Worm (Caenorhabditis elegans) whole organism, L4/young adult: Measurements from ENCODE around the gene srt-27.

Source experiments
- W03F9.2 ChIP-seq: fragments of 150-350 bp; optimal IDR thresholded peaks from 2 replicates; lab custom pipeline; 2014; ENCODE audit warnings: missing biosample characterization, missing genetic modification characterization
- dao-5 ChIP-seq: sonication (generic microtip); optimal IDR thresholded peaks from 2 replicates; lab custom pipeline; 2016; ENCODE audit warnings: missing genotype, missing genetic modification characterization, moderate library complexity, missing compliant biosample characterization
- him-1 ChIP-seq: sonication (generic microtip); optimal IDR thresholded peaks from 2 replicates; lab custom pipeline; 2016; ENCODE audit warnings: missing genotype, missing genetic modification reagents, missing genetic modification characterization, missing compliant biosample characterization

srt-27 gene

DNA sequence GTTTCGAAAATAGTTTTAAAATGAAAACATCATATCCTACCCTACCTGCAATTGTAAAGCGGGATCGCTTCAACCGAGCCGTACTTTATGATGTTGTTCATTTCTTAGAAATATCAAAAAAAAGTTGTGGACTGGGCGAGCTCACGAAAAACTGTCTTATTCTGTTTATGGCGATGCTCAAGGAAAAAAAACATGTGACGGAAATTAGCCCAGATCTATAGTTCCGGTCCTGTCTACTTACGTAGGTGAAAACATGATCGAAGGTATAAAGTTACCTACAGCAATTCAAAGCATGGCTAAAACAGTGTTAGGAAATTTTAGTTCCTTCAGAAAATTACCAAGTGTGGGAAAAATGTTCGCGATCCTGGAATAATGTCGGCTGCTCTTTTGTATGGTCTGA is at the start of gene srt-27:
Gene srt-27 (minus strand): TSS at position 101 of the 400 bp plus-strand sequence.
- TF ChIP-seq dao-5 (tag; lab: Kevin White, UChicago) (no peak), W03F9.2 (tag; lab: Kevin White, UChicago) (no peak), him-1 (tag; lab: Kevin White, UChicago) (no peak)

DNA sequence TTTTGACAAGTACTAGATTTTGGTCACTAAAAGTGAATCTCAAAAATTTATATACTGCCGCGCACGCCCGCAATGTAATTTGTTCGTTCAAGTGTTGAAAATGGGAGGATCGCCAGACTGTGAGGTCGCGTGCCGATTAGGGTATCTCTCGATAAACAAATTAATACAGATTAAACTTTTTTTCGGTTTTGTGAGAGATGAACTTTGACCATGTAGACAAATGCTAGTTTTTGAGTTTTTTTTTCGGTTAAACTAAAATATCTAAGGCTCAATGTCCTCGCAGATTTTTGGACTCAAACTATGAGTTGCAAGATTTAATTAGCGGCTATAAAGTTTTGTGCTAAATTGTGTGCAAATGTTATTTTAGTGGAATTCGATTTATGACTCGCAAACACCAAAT is 49.1 kb upstream of the srt-27 start, which contains the start of gene dhs-15:
Gene dhs-15 (minus strand): TSS at position 101 of the 400 bp plus-strand sequence.
- TF ChIP-seq dao-5 (tag; lab: Kevin White, UChicago), result no peak
- TF ChIP-seq him-1 (tag; lab: Kevin White, UChicago), result no peak
- TF ChIP-seq W03F9.2 (tag; lab: Kevin White, UChicago), result no peak

DNA sequence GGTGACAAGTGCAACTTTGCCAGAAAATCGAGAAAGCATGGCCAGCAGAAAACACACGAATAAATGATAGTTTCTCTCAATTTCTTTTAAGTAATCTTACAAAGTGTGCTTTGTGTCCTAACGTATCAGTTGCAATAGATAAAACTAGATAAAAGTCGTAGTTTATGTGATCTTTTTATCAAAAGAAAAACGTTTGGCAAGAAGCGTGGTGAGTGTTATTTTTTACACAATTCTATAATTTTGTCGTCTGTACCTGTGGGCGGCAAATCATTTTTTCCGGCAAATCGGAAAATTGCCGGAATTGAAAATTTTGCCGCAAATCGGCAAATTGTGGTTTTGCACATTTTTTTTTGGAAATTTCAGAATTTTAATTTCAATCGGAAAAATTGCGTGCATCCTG is 46.8 kb upstream of the srt-27 start, which contains the start of gene R05D8.9:
Gene R05D8.9 (minus strand): TSS at position 101 of the 400 bp plus-strand sequence.
- TF ChIP-seq W03F9.2 (tag; lab: Kevin White, UChicago) (no peak), dao-5 (tag; lab: Kevin White, UChicago) (no peak), him-1 (tag; lab: Kevin White, UChicago) (no peak)

DNA sequence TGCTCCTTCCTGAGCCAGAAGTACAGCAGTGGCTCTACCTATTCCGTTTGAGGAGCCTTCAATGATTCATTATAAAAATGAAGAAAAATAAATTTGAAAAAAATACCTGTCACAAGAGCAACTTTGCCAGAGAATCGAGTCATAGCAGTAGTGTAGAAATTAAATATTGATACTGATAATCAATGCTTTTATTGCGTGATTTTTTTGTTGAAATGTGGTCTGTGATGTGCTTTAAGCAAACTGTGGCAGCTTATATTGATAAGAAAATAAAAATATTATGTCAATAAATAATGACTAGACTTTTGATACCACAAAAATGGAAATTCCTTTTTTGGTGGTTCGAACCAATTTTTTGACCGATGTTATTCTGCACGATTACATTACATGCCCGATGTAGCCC is 44.4 kb upstream of the srt-27 start, which contains the start of gene dhs-14:
Gene dhs-14 (minus strand): TSS at position 149 of the 400 bp plus-strand sequence.
- TF ChIP-seq W03F9.2 (tag; lab: Kevin White, UChicago) (no peak), him-1 (tag; lab: Kevin White, UChicago) (no peak), dao-5 (tag; lab: Kevin White, UChicago) (no peak)

DNA sequence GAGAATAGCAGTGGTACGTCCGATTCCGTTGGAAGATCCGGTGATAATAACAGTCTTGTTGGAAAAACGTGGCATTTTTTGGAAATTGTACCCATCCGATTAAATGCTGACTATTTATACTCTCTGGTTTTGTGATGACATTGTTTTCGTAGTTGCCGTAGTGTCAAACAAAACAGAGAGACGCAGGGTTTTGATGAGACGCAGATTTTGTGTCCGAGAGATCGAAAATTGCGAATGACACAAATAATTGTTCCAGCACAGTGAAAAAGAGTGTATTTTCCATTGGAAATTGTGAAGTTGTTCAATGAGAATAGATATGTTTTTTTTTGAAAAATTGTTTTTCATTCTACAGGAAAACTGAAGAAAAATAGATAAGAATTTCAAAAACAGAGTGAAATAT is 42.4 kb upstream of the srt-27 start, which contains the start of gene R05D8.7:
Gene R05D8.7 (minus strand): TSS at position 104 of the 400 bp plus-strand sequence.
- TF ChIP-seq dao-5 (tag; lab: Kevin White, UChicago), result no peak
- no peak for TF ChIP-seq W03F9.2 (tag; lab: Kevin White, UChicago)
- no peak for TF ChIP-seq him-1 (tag; lab: Kevin White, UChicago)

DNA sequence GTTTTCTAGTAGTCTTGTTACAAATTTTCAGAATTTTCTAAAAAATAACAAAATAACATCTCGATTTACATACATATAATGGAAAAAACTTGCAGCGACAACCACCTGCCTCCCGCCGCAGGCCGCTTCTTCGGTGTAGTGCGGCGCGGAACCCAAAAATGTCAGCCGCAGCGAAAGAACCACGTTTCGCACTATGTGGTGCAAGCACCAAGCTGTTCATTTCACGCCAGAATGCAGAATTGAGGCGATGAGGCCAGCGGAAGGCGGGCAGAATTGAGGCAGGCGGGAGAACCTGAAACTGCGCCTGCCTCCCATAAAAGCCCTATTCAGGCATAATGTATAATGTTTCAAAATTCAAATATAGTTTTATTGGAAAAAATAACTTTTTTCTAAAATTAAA is 40.8 kb upstream of the srt-27 start:
- TF ChIP-seq him-1 (tag; lab: Kevin White, UChicago) (no peak), W03F9.2 (tag; lab: Kevin White, UChicago) (no peak), dao-5 (tag; lab: Kevin White, UChicago) (no peak)

DNA sequence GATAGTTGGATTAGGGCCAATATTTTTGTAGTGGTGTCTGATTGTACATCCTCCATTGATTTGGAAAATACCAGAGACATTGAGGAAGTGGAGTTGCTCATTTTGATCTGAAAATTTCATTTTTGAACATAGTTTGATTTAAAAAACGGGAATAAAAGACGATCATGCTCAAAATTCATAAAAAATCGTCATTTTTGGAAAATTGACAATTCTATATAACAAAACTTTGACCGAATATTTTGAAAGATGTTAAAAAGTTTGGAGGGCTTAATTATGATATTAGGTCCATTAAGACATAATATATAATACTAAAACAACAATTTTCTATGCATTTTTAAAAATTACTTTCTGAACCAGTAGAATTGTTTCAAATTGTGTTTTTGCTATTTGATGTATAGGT is 38.8 kb upstream of the srt-27 start, which contains the start of gene srg-58:
Gene srg-58 (minus strand): TSS at position 101 of the 400 bp plus-strand sequence.
- no peak for TF ChIP-seq W03F9.2 (tag; lab: Kevin White, UChicago)
- no peak for TF ChIP-seq him-1 (tag; lab: Kevin White, UChicago)
- no peak for TF ChIP-seq dao-5 (tag; lab: Kevin White, UChicago)

DNA sequence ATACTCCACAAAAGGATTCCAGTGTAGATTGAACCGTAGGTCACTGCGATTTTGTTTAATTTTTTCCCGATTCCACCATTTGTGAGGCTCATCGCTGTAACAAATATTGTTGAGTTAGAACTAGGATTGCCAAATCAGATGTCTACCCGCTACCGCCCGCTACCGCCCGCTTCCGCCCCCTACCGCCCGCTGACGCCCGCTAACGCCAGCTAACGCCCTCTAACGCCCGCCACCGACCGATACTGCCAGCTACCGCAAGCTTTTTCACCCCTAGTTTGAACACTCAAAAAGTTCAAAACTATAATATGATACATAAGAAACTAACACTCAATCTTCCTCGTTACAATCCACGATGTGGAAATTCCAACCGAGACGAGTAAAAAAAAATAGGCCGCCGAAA is 37.8 kb upstream of the srt-27 start:
- no peak for TF ChIP-seq dao-5 (tag; lab: Kevin White, UChicago)
- no peak for TF ChIP-seq W03F9.2 (tag; lab: Kevin White, UChicago)

DNA sequence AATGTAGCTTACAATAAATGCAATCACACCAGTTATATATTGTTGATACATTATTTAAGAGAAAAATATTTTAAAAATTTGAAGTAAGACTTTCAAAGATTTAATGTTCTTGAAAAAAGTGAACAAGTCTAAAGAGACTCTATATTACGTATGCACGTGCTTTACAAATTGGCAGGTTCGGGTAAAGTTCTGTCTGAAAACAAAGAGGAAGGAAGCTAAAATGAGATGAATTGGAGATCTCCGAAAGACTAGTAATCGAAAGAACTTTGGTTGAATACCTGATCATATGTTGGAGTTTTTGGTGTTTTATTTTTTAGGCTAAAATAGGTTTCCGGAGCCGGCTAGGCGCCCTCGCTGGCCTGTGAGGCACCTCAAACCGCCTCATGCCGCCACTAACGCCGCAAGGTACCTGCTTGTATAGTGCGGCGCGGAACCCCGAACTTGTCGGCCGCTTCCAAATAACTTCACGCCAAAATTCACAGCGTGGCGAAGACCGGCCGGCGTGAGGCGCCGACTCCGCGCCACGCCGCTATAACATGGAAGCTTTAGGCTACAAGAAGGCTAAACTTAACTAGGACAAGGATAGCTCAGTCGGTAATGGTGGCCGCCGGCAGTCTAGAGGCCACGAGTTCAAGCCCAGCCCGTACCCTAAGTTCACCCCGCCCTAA is 36.7 kb upstream of the srt-27 start, which contains the start of gene srx-28:
Gene srx-28 (minus strand): TSS at position 51 of the 668 bp plus-strand sequence.
- TF ChIP-seq him-1 (tag; lab: Kevin White, UChicago) (no peak), W03F9.2 (tag; lab: Kevin White, UChicago) (no peak), dao-5 (tag; lab: Kevin White, UChicago) (no peak)

DNA sequence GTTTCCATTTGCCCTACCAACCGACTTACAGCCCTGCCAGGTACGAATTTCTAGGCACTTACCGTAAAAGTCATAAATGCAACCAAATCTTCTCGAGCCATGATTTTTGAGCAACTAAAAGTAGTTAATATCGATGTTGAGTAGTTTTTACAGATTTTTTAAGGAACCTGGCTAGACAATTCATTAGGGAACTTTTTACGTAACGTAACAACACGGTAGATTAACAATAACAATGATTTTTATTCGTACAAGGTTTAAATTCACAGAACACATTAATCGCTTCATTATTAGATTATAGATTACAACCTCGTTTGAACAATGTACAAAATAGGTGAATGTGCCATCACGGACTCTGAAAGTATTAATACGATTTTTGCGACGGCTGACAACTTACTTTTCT is 32.3 kb upstream of the srt-27 start, which contains the start of gene srx-26:
Gene srx-26 (minus strand): TSS at position 101 of the 400 bp plus-strand sequence.
- no peak for TF ChIP-seq dao-5 (tag; lab: Kevin White, UChicago)
- no peak for TF ChIP-seq W03F9.2 (tag; lab: Kevin White, UChicago)
- TF ChIP-seq him-1 (tag; lab: Kevin White, UChicago), result no peak

DNA sequence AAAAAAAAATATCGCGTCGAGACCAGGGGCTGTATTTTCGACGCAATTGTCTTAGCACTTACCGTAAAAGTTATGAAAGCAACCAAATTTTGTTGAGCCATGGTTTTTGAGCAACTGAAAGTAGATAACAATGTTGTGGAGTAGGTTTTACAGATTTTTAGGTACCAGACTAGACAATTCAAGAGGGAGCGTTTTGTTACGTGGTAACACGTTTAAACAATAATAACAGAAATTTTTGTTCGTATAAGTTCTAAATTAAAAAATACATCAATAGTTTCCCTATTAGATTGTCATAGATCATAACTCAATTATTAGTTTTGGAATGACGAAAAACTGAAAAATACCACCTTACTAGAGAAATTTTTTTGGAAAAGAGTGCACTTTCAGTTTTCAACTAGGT is 29.3 kb upstream of the srt-27 start, which contains the start of gene srx-24:
Gene srx-24 (minus strand): TSS at position 101 of the 400 bp plus-strand sequence.
- TF ChIP-seq dao-5 (tag; lab: Kevin White, UChicago) (no peak), him-1 (tag; lab: Kevin White, UChicago) (no peak), W03F9.2 (tag; lab: Kevin White, UChicago) (no peak)

DNA sequence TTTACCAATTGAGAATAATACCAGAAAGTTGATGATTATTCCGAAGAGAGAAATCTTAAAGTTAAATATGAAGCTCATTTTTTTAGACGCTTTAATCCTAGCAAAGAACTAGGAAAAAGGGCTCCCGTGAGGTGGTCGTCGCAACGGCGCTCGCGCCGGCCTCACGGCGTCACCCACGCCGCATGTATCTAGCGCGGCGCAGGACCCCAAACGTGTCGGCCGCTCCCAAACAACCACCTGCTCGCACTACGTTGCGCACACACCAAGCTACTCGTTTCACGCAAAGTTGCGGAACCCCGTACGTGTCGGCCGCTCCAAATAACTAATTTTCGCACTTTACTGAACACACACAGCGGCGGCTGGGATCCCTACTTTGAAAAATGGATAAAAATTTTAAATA is 25.7 kb upstream of the srt-27 start:
- TF ChIP-seq him-1 (tag; lab: Kevin White, UChicago) (no peak), W03F9.2 (tag; lab: Kevin White, UChicago) (no peak), dao-5 (tag; lab: Kevin White, UChicago) (no peak)

DNA sequence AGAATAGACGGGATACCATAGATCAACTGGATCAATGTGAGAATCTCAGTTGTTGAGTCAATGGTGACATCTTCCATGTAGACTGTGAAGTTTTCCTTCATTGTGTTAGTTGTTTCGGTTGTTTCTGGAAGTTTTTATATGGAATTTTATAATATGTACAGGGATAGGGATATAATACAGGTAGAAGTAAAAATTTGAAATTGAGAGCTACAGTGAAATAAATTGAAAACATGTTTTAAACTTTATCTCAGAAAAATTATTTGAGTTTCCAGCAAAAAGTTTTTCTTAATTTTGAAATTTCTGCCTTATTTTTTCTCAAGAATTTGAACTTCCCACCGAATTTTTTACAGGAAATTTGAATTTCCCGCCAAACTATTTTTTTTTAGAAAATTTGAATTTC is 21.6 kb upstream of the srt-27 start, which contains the start of gene srg-62:
Gene srg-62 (minus strand): TSS at position 101 of the 400 bp plus-strand sequence.
- TF ChIP-seq dao-5 (tag; lab: Kevin White, UChicago) (no peak), W03F9.2 (tag; lab: Kevin White, UChicago) (no peak), him-1 (tag; lab: Kevin White, UChicago) (no peak)
